Fruit fly (Drosophila melanogaster) whole organism, embryonic: Measurements from ENCODE around the gene fit.
A peak's percentile ranks its signal among the peaks of the same experiment; 100 is the strongest.

Experiments used
- Atf-2 ChIP-seq: fragments of 200-800 bp; sonication (Bioruptor generic); optimal IDR thresholded peaks from 2 replicates; lab custom pipeline; 2016; ENCODE audit warnings: missing biosample characterization, missing genetic modification characterization
- Awh ChIP-seq: fragments of 200-800 bp; sonication (Bioruptor generic); IDR thresholded peaks from 2 replicates; pipeline ENCODE4, ENCODE4 v1.3.6; 2022; ENCODE audit warnings: missing biosample characterization, missing genetic modification characterization
- CG10209 ChIP-seq: fragments of 200-800 bp; sonication (Bioruptor generic); optimal IDR thresholded peaks from 3 replicates; lab custom pipeline; 2017; ENCODE audit warnings: missing biosample characterization, mild to moderate bottlenecking, missing genetic modification characterization, missing genetic modification reagents
- CG1024 ChIP-seq: fragments of 200-800 bp; sonication (Bioruptor generic); IDR thresholded peaks from 2 replicates; pipeline ENCODE4 v1.3.6; 2022; ENCODE audit warnings: missing biosample characterization, missing genetic modification characterization
- CG10321 ChIP-seq: fragments of 200-800 bp; sonication (Bioruptor generic); IDR thresholded peaks from 2 replicates; pipeline ENCODE4 v1.3.6; 2022; ENCODE audit warnings: missing biosample characterization, missing genetic modification characterization
- CG11085 ChIP-seq: fragments of 200-800 bp; sonication (Bioruptor generic); IDR thresholded peaks from 2 replicates; pipeline ENCODE4 v1.3.6; 2022; ENCODE audit warnings: missing biosample characterization, missing genetic modification characterization
- CG12299 ChIP-seq: fragments of 200-800 bp; sonication (Bioruptor generic); optimal IDR thresholded peaks from 2 replicates; lab custom pipeline; 2018; ENCODE audit warnings: missing biosample characterization, mild to moderate bottlenecking, missing genetic modification characterization
- CG14710 ChIP-seq: fragments of 200-800 bp; sonication (Bioruptor generic); optimal IDR thresholded peaks from 3 replicates; lab custom pipeline; 2019; ENCODE audit warnings: missing biosample characterization, mild to moderate bottlenecking, missing genetic modification characterization, moderate library complexity
- CG14965 ChIP-seq: fragments of 200-800 bp; sonication (Bioruptor generic); optimal IDR thresholded peaks from 2 replicates; lab custom pipeline; 2016; ENCODE audit warnings: missing biosample characterization, missing genetic modification characterization, borderline replicate concordance
- CG15073 ChIP-seq: fragments of 200-800 bp; sonication (Bioruptor generic); optimal IDR thresholded peaks from 2 replicates; lab custom pipeline; 2016; ENCODE audit warnings: missing biosample characterization, missing genetic modification characterization
- CG15269 ChIP-seq: fragments of 200-800 bp; sonication (Bioruptor generic); optimal IDR thresholded peaks from 2 replicates; lab custom pipeline; 2018; ENCODE audit warnings: missing biosample characterization, mild to moderate bottlenecking, missing genetic modification characterization, moderate library complexity
- CG15514 ChIP-seq: fragments of 200-800 bp; sonication (Bioruptor generic); optimal IDR thresholded peaks from 3 replicates; lab custom pipeline; 2017; ENCODE audit warnings: missing biosample characterization, missing genetic modification characterization, mild to moderate bottlenecking, moderate library complexity, missing genetic modification reagents
- CG2199 ChIP-seq: fragments of 200-800 bp; sonication (Bioruptor generic); IDR thresholded peaks from 3 replicates; pipeline ENCODE4 v1.3.6; 2022; ENCODE audit warnings: missing biosample characterization, missing genetic modification characterization
- CG6272 ChIP-seq: fragments of 200-800 bp; sonication (Bioruptor generic); IDR thresholded peaks from 2 replicates; pipeline ENCODE4 v1.3.6; 2022; ENCODE audit warnings: missing biosample characterization, missing genetic modification characterization
- CG6689 ChIP-seq: fragments of 200-800 bp; sonication (Bioruptor generic); IDR thresholded peaks from 2 replicates; pipeline ENCODE4 v1.3.6; 2022; ENCODE audit warnings: missing biosample characterization, missing genetic modification characterization
- CG7987 ChIP-seq: fragments of 200-800 bp; sonication (Bioruptor generic); optimal IDR thresholded peaks from 2 replicates; lab custom pipeline; 2018; ENCODE audit warnings: missing biosample characterization, mild to moderate bottlenecking, missing genetic modification characterization, moderate library complexity
- CG8281 ChIP-seq: fragments of 200-800 bp; sonication (Bioruptor generic); optimal IDR thresholded peaks from 2 replicates; lab custom pipeline; 2018; ENCODE audit warnings: missing biosample characterization, mild to moderate bottlenecking, missing genetic modification characterization, moderate library complexity
- CG9797 ChIP-seq: fragments of 200-800 bp; sonication (Bioruptor generic); optimal IDR thresholded peaks from 3 replicates; lab custom pipeline; 2018; ENCODE audit warnings: missing biosample characterization, mild to moderate bottlenecking, missing genetic modification characterization
- Chrac-16 ChIP-seq: fragments of 200-800 bp; sonication (Bioruptor generic); optimal IDR thresholded peaks from 3 replicates; lab custom pipeline; 2016; ENCODE audit warnings: missing biosample characterization, missing genetic modification characterization
- D ChIP-seq, 2 experiments: fragments of 200-800 bp in 1 of 2; fragments of >200 bp in 1 of 2; sonication (Bioruptor generic) in 1 of 2; optimal IDR thresholded peaks; 2 replicates in 1 of 2; 3 replicates in 1 of 2; lab custom pipeline; 2017; ENCODE audit warnings: mild to moderate bottlenecking in 1 of 2, missing biosample characterization in 1 of 2, missing genetic modification characterization in 1 of 2, missing genetic modification reagents in 1 of 2
- D19B ChIP-seq: fragments of 200-800 bp; sonication (Bioruptor generic); optimal IDR thresholded peaks from 2 replicates; lab custom pipeline; 2017; ENCODE audit warnings: missing biosample characterization, mild to moderate bottlenecking, missing genetic modification characterization
- Elba2 ChIP-seq: fragments of 200-800 bp; sonication (Bioruptor generic); optimal IDR thresholded peaks from 3 replicates; lab custom pipeline; 2016; ENCODE audit warnings: missing biosample characterization, missing genetic modification characterization
- Fer2 ChIP-seq: fragments of 200-800 bp; sonication (Bioruptor generic); optimal IDR thresholded peaks from 2 replicates; lab custom pipeline; 2018; ENCODE audit warnings: missing biosample characterization, mild to moderate bottlenecking, missing genetic modification characterization, moderate library complexity
- MTF-1 ChIP-seq: fragments of 200-800 bp; sonication (Bioruptor generic); optimal IDR thresholded peaks from 2 replicates; lab custom pipeline; 2018; ENCODE audit warnings: missing biosample characterization, mild to moderate bottlenecking, missing genetic modification characterization, borderline replicate concordance
- NC2β ChIP-seq: fragments of 200-800 bp; sonication (Bioruptor generic); optimal IDR thresholded peaks from 2 replicates; lab custom pipeline; 2016; ENCODE audit warnings: missing biosample characterization, missing genetic modification characterization
- Sox102F ChIP-seq: fragments of 200-800 bp; sonication (Bioruptor generic); optimal IDR thresholded peaks from 2 replicates; lab custom pipeline; 2018; ENCODE audit warnings: missing biosample characterization, mild to moderate bottlenecking, missing genetic modification characterization, moderate library complexity
- Stat92E ChIP-seq, 3 experiments: fragments of >200 bp in 2 of 3; fragments of 200-800 bp in 1 of 3; sonication (Bioruptor generic) in 1 of 3; optimal IDR thresholded peaks; 2 replicates each; lab custom pipeline; 2017 to 2019; ENCODE audit warnings: missing biosample characterization in 3 of 3, missing genetic modification characterization in 3 of 3, mild to moderate bottlenecking in 1 of 3, moderate library complexity in 1 of 3
- ap ChIP-seq: fragments of 200-800 bp; sonication (Bioruptor generic); IDR thresholded peaks from 2 replicates; pipeline ENCODE4 v1.3.6; 2022; ENCODE audit warnings: missing biosample characterization, missing genetic modification characterization
- chn ChIP-seq: fragments of 200-800 bp; sonication (Bioruptor generic); optimal IDR thresholded peaks from 2 replicates; lab custom pipeline; 2016; ENCODE audit warnings: missing biosample characterization, missing genetic modification characterization
- esg ChIP-seq: fragments of 200-800 bp; sonication (Bioruptor generic); conservative IDR thresholded peaks from 2 replicates; pipeline ENCODE4 v1.3.6; 2022; ENCODE audit warnings: missing biosample characterization, missing genetic modification characterization
- hbn ChIP-seq: fragments of 200-800 bp; sonication (Bioruptor generic); IDR thresholded peaks from 2 replicates; pipeline ENCODE4 v1.3.6; 2022; ENCODE audit warnings: missing biosample characterization, missing genetic modification characterization; ENCODE audit not compliant: partially characterized antibody
- hkb ChIP-seq, 2 experiments: fragments of 200-800 bp in 1 of 2; fragments of >200 bp in 1 of 2; sonication (Bioruptor generic) in 1 of 2; IDR thresholded peaks in 1 of 2; optimal IDR thresholded peaks in 1 of 2; 2 replicates each; pipeline versions ENCODE4 v1.3.6 to Lab custom; 2017 to 2022; ENCODE audit warnings: missing biosample characterization in 1 of 2, missing genetic modification characterization in 1 of 2
- jing ChIP-seq: fragments of 200-800 bp; sonication (Bioruptor generic); optimal IDR thresholded peaks from 2 replicates; lab custom pipeline; 2018; ENCODE audit warnings: missing biosample characterization, mild to moderate bottlenecking, missing genetic modification characterization
- kni ChIP-seq: fragments of 200-800 bp; sonication (Bioruptor generic); optimal IDR thresholded peaks from 3 replicates; lab custom pipeline; 2017; ENCODE audit warnings: mild to moderate bottlenecking, missing biosample characterization, missing genetic modification reagents, missing genetic modification characterization
- nerfin-1 ChIP-seq: fragments of 200-800 bp; sonication (Bioruptor generic); optimal IDR thresholded peaks from 3 replicates; lab custom pipeline; 2019; ENCODE audit warnings: missing biosample characterization, mild to moderate bottlenecking, missing genetic modification characterization, moderate library complexity
- oc ChIP-seq: fragments of 200-800 bp; sonication (Bioruptor generic); optimal IDR thresholded peaks from 2 replicates; lab custom pipeline; 2018; ENCODE audit warnings: missing biosample characterization, mild to moderate bottlenecking, missing genetic modification characterization, moderate library complexity
- peb ChIP-seq: fragments of 200-800 bp; sonication (Bioruptor generic); IDR thresholded peaks from 2 replicates; pipeline ENCODE4 v1.3.6; 2022; ENCODE audit warnings: missing biosample characterization, missing genetic modification characterization
- phol ChIP-seq: fragments of 200-800 bp; sonication (Bioruptor generic); optimal IDR thresholded peaks from 3 replicates; lab custom pipeline; 2018; ENCODE audit warnings: missing biosample characterization, mild to moderate bottlenecking, missing genetic modification characterization, moderate library complexity
- pita ChIP-seq: fragments of 200-800 bp; sonication (Bioruptor generic); optimal IDR thresholded peaks from 2 replicates; lab custom pipeline; 2017; ENCODE audit warnings: missing biosample characterization, mild to moderate bottlenecking, missing genetic modification characterization
- row ChIP-seq: fragments of 200-800 bp; sonication (Bioruptor generic); IDR thresholded peaks from 3 replicates; pipeline ENCODE4 v1.3.6; 2022; ENCODE audit warnings: missing biosample characterization, missing genetic modification characterization
- seq ChIP-seq: fragments of 200-800 bp; sonication (Bioruptor generic); IDR thresholded peaks from 2 replicates; pipeline ENCODE4 v1.3.6; 2022; ENCODE audit warnings: missing biosample characterization, missing genetic modification characterization
- shn ChIP-seq: fragments of 200-800 bp; sonication (Bioruptor generic); optimal IDR thresholded peaks from 3 replicates; lab custom pipeline; 2016; ENCODE audit warnings: missing biosample characterization, missing genetic modification characterization
- so ChIP-seq: fragments of 200-800 bp; sonication (Bioruptor generic); IDR thresholded peaks from 3 replicates; pipeline ENCODE4 v1.3.6; 2022; ENCODE audit warnings: missing biosample characterization, missing genetic modification characterization
- ttk ChIP-seq: fragments of 200-800 bp; sonication (Bioruptor generic); IDR thresholded peaks from 2 replicates; pipeline ENCODE4 v2.1.2; 2022; ENCODE audit warnings: missing biosample characterization, missing genetic modification characterization
- tup ChIP-seq: fragments of 200-800 bp; sonication (Bioruptor generic); optimal IDR thresholded peaks from 2 replicates; lab custom pipeline; 2016; ENCODE audit warnings: missing biosample characterization, mild to moderate bottlenecking, missing genetic modification characterization, moderate library complexity
- wek ChIP-seq: fragments of 200-800 bp; sonication (Bioruptor generic); optimal IDR thresholded peaks from 3 replicates; lab custom pipeline; 2018; ENCODE audit warnings: missing biosample characterization, mild to moderate bottlenecking, missing genetic modification characterization, moderate library complexity
- zfh1 ChIP-seq: fragments of 200-800 bp; sonication (Bioruptor generic); IDR thresholded peaks from 3 replicates; pipeline ENCODE4 v1.3.6; 2022; ENCODE audit warnings: missing biosample characterization, missing genetic modification characterization

fit gene

dm6 chr3R:21870158-21870971, 13.9 kb downstream of the fit start, which contains the start of gene CG31431 (continued):
- peak; percentile 97 for TF ChIP-seq D19B (GFP tag; lab: Kevin White, UChicago)
- TF ChIP-seq CG1024, result peak; percentile 88
- TF ChIP-seq CG12299 (tag; lab: Kevin White, UChicago), result peak; percentile 96
- peak; percentile 94 for TF ChIP-seq CG7987 (GFP tag; lab: Kevin White, UChicago)
- TF ChIP-seq MTF-1 (GFP tag; lab: Kevin White, UChicago), result peak; percentile 93
- TF ChIP-seq zfh1, result peak; percentile 98
- peak; percentile 93 for TF ChIP-seq CG2199 (GFP tag; lab: Robert Waterston, UW)
- peak; percentile 94 for TF ChIP-seq CG6272 (GFP tag; lab: Robert Waterston, UW)
- TF ChIP-seq CG11085 (GFP tag; lab: Robert Waterston, UW), result peak; percentile 97
- peak; percentile 97 for TF ChIP-seq CG10209 (GFP tag; lab: Kevin White, UChicago)
- TF ChIP-seq Atf-2, result peak; percentile 96
- TF ChIP-seq seq (GFP tag; lab: Robert Waterston, UW), result peak; percentile 94
- peak; percentile 90 for TF ChIP-seq peb (GFP tag; lab: Robert Waterston, UW)
- TF ChIP-seq oc, result peak; percentile 93
- TF ChIP-seq D (optimal IDR thresholded peaks at IDR 0.05; lab: Kevin White, UChicago), result no peak
- TF ChIP-seq D (GFP tag; optimal IDR thresholded peaks at IDR 0.05; lab: Kevin White, UChicago), result peak; percentile 94
- peak; percentile 94 for TF ChIP-seq chn
- no peak for TF ChIP-seq hkb (optimal IDR thresholded peaks at IDR 0.05; lab: Kevin White, UChicago)
- peak; percentile 98 for TF ChIP-seq hkb (GFP tag; IDR thresholded peaks at IDR 0.05; lab: Robert Waterston, UW)
- TF ChIP-seq wek (GFP tag; lab: Kevin White, UChicago), result peak; percentile 87
- peak; percentile 93 for TF ChIP-seq CG15514 (GFP tag; lab: Kevin White, UChicago)
- peak; percentile 99 for TF ChIP-seq row (GFP tag; lab: Robert Waterston, UW)
- TF ChIP-seq ap (GFP tag; lab: Robert Waterston, UW), result peak; percentile 94
- peak; percentile 84 for TF ChIP-seq CG8281 (tag; lab: Kevin White, UChicago)
- TF ChIP-seq ttk (GFP tag; lab: Robert Waterston, UW), result peak; percentile 96
- peak; percentile 89 for TF ChIP-seq kni
- TF ChIP-seq pita (GFP tag; lab: Kevin White, UChicago), result no peak
- peak; percentile 94 for TF ChIP-seq jing (GFP tag; lab: Kevin White, UChicago)
- peak; percentile 94 for TF ChIP-seq shn
- peak in 1 of 3 experiments; percentile 90 for TF ChIP-seq Stat92E (GFP tag; optimal IDR thresholded peaks at IDR 0.05; lab: Kevin White, UChicago)
- peak; percentile 90 for TF ChIP-seq nerfin-1 (tag; lab: Kevin White, UChicago)
- peak; percentile 94 for TF ChIP-seq phol (tag; lab: Kevin White, UChicago)
- peak; percentile 97 for TF ChIP-seq NC2β (GFP tag; lab: Kevin White, UChicago)
- TF ChIP-seq tup, result peak; percentile 94
- peak; percentile 13 for TF ChIP-seq CG9797
- TF ChIP-seq Fer2 (tag; lab: Kevin White, UChicago), result peak; percentile 97
- TF ChIP-seq Elba2, result peak; percentile 41
- no peak for TF ChIP-seq hbn (GFP tag; lab: Robert Waterston, UW)
- TF ChIP-seq CG6689, result peak; percentile 97
- peak; percentile 96 for TF ChIP-seq Sox102F (GFP tag; lab: Kevin White, UChicago)
- TF ChIP-seq Chrac-16 (GFP tag; lab: Kevin White, UChicago), result peak; percentile 96
- TF ChIP-seq CG14965 (GFP tag; lab: Kevin White, UChicago), result peak; percentile 85
- peak; percentile 78 for TF ChIP-seq CG15073 (GFP tag; lab: Kevin White, UChicago)
- peak; percentile 95 for TF ChIP-seq Awh (GFP tag; lab: Robert Waterston, UW)
- peak; percentile 97 for TF ChIP-seq CG14710 (tag; lab: Kevin White, UChicago)
- TF ChIP-seq so (GFP tag; lab: Robert Waterston, UW), result peak; percentile 97
- peak; percentile 98 for TF ChIP-seq CG15269 (tag; lab: Kevin White, UChicago)
- TF ChIP-seq CG10321 (GFP tag; lab: Robert Waterston, UW), result peak; percentile 71
- peak; percentile 96 for TF ChIP-seq esg
